Worm (Caenorhabditis elegans) whole organism, L4/young adult: ENCODE measurements around the gene F09C6.14.

Experiments
- W03F9.2 ChIP-seq: fragments of 150-350 bp; optimal IDR thresholded peaks from 2 replicates; lab custom pipeline; 2014; ENCODE audit warnings: missing biosample characterization, missing genetic modification characterization
- dao-5 ChIP-seq: sonication (generic microtip); optimal IDR thresholded peaks from 2 replicates; lab custom pipeline; 2016; ENCODE audit warnings: missing genotype, missing genetic modification characterization, moderate library complexity, missing compliant biosample characterization
- him-1 ChIP-seq: sonication (generic microtip); optimal IDR thresholded peaks from 2 replicates; lab custom pipeline; 2016; ENCODE audit warnings: missing genotype, missing genetic modification reagents, missing genetic modification characterization, missing compliant biosample characterization

F09C6.14 gene

DNA sequence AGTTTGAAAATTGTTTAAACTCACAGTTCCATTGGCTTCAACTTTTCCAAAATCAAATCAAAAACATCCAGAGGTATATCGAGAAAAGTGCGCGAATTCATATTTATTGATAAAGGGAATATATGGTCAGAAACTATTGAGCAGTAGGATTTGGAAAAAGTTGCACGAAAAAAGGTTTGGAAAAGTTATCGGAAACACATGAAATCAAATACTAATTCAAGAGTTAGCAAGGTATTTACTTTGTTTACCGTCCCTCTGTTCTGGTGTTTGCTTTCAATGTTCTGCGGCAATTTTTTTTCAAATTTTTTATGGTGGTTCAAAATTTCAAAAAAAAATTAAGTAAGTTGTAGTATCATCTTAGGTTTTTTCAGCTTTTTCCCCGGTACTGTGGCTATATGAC, 18.6 kb downstream of the F09C6.14 start, which contains the start of gene fbxa-45:
fbxa-45 (minus strand) TSS at position 101 of the 400 bp plus-strand sequence.
- TF ChIP-seq him-1 (tag; lab: Kevin White, UChicago) = no peak
- no peak for TF ChIP-seq W03F9.2 (tag; lab: Kevin White, UChicago)
- TF ChIP-seq dao-5 (tag; lab: Kevin White, UChicago) = no peak

- no peak for TF ChIP-seq dao-5 (tag; lab: Kevin White, UChicago)
- no peak for TF ChIP-seq him-1 (tag; lab: Kevin White, UChicago)
- TF ChIP-seq W03F9.2 (tag; lab: Kevin White, UChicago) = no peak
These were observed 21.9 kb downstream of the F09C6.14 start, which contains the start of gene srd-68 for ce11 chrV:16902726-16903125. Gene srd-68, minus strand, starts transcription at chrV:16902826.

DNA sequence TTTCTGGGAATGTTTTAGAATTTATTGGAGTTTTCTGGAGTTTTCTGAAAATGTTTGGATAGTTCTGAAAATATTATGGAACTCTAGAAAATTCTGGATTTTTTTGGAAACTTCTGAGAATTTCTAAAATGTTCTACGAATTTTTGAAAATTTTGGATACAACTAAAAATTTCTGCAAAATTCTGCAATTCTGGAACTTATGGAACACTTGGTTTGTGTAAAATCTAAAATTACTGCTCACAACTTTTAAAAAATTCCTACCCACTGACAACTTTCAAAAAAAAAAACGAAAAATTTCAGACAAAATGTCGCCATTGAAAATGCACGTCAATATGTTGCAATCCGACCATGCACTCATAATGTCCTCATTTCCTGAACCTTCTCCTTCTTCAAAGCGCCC, 23.8 kb downstream of the F09C6.14 start, which contains the start of gene nhr-262:
nhr-262 (plus strand) TSS at position 301 of the 400 bp plus-strand sequence.
- no peak for TF ChIP-seq him-1 (tag; lab: Kevin White, UChicago)
- TF ChIP-seq dao-5 (tag; lab: Kevin White, UChicago) = no peak
- TF ChIP-seq W03F9.2 (tag; lab: Kevin White, UChicago) = no peak

- TF ChIP-seq dao-5 (tag; lab: Kevin White, UChicago) (no peak), W03F9.2 (tag; lab: Kevin White, UChicago) (no peak), him-1 (tag; lab: Kevin White, UChicago) (no peak)
These were observed 29.1 kb downstream of the F09C6.14 start, which contains the start of gene F09C6.16 for ce11 chrV:16909871-16910270. Gene F09C6.16, minus strand, starts transcription at chrV:16909971.

DNA sequence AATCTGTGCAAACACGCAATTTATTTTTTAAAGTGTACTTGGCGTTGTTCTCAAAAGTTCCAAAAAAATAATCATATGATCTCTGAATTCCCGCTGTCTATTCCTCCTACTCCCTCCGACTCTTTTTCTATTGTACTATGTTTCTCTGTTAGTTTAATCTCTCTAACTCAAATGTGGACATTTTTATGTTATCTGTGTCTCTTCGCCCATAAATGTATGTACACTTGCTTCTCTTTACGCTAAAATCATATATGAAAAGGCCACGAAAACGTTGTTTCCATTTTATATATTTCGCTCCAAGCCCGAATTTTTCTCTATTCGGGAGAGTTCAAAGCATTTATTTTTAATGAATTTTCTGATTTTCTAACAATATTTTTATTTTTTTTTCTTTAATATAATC, 30.1 kb downstream of the F09C6.14 start:
- TF ChIP-seq him-1 (tag; lab: Kevin White, UChicago) = no peak
- no peak for TF ChIP-seq W03F9.2 (tag; lab: Kevin White, UChicago)
- no peak for TF ChIP-seq dao-5 (tag; lab: Kevin White, UChicago)

- TF ChIP-seq him-1 (tag; lab: Kevin White, UChicago) (no peak), dao-5 (tag; lab: Kevin White, UChicago) (no peak), W03F9.2 (tag; lab: Kevin White, UChicago) (no peak)
These were observed 30.5 kb downstream of the F09C6.14 start for ce11 chrV:16911294-16911693.

ce11 chrV:16911934-16912333, 31.2 kb downstream of the F09C6.14 start, which contains the start of gene nhr-116:
Gene nhr-116, plus strand, starts transcription at chrV:16912234.
- no peak for TF ChIP-seq W03F9.2 (tag; lab: Kevin White, UChicago)

ce11 chrV:16916079-16916478, 35.3 kb downstream of the F09C6.14 start, which contains the start of gene F09C6.10:
Gene F09C6.10, minus strand, starts transcription at chrV:16916179.
- TF ChIP-seq dao-5 (tag; lab: Kevin White, UChicago) (no peak), W03F9.2 (tag; lab: Kevin White, UChicago) (no peak), him-1 (tag; lab: Kevin White, UChicago) (no peak)

ce11 chrV:16918378-16918777, 37.6 kb downstream of the F09C6.14 start, which contains the start of the genes fbxa-206 and Y102A5C.2:
Gene fbxa-206, minus strand, starts transcription at chrV:16918478.
Gene Y102A5C.2, plus strand, starts transcription at chrV:16918731.
- TF ChIP-seq him-1 (tag; lab: Kevin White, UChicago) = no peak
- no peak for TF ChIP-seq dao-5 (tag; lab: Kevin White, UChicago)
- no peak for TF ChIP-seq W03F9.2 (tag; lab: Kevin White, UChicago)

DNA sequence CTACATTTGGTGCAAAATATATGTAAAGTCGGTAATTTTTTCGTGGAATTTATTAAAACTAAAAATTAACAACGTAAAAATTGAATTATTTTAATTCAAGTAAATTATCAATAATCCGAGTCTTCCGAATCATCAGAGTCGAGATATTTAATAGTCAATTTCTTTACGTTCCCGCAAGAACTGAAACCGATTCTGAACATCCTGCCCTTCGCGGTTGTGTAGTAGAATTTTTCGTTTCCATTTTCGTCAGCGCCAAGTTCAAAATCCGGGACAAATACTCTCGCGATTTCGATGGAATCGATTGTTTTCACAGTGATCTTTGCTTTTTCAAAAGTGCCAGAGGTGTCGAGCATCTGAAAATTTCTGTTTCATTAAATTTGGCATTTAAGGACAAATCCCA, 38.9 kb downstream of the F09C6.14 start:
- TF ChIP-seq him-1 (tag; lab: Kevin White, UChicago) = no peak
- TF ChIP-seq dao-5 (tag; lab: Kevin White, UChicago) = no peak
- no peak for TF ChIP-seq W03F9.2 (tag; lab: Kevin White, UChicago)

DNA sequence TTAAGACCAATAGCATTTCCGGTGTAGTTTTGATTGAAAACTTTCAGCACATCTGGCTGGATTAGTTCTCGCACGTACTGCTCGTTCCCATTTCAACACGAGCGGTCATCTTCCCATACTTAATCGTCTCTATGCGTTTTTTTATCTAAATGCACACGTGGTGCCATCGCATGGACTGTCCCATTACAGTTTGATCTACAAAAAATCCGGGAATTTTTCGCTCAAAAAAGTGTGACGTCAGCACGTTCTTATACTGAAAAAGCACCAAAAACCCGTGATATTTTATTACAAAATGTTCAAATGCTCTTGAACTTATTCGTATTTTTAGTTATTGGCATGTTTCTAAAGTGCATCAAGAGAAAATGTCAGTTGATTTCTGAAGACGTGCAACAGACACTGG, 41.2 kb downstream of the F09C6.14 start, which contains the start of gene Y102A5C.4:
Y102A5C.4 (plus strand) TSS at position 301 of the 400 bp plus-strand sequence.
- TF ChIP-seq dao-5 (tag; lab: Kevin White, UChicago) = no peak
- no peak for TF ChIP-seq W03F9.2 (tag; lab: Kevin White, UChicago)
- TF ChIP-seq him-1 (tag; lab: Kevin White, UChicago) = no peak

DNA sequence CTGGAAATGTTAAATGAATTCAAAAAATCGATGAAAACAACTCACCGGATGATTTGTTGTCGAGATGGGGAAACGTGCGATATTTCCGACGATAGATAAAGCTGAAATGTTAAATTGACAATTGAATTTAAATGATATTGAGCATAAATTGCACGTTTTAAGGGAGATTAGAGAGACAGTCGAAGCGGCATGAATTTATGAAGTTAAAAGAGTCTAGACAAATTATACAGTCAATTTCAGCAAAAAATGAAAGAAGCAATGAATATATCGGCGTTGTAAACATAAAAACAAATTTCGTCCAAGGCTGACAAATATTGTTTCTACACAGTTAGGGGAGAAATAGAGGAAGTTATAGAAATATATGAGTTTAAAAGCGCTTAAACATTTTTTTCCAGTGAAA, 46.6 kb downstream of the F09C6.14 start, which contains the start of gene Y102A5C.36:
Y102A5C.36 (minus strand) TSS at position 101 of the 400 bp plus-strand sequence.
- no peak for TF ChIP-seq dao-5 (tag; lab: Kevin White, UChicago)
- TF ChIP-seq W03F9.2 (tag; lab: Kevin White, UChicago) = no peak
- TF ChIP-seq him-1 (tag; lab: Kevin White, UChicago) = no peak
